Worm (Caenorhabditis elegans): ENCODE results near the gene selt-1.2.

Gene selt-1.2

ce11 chrV:10750630-10751029, 3.5 kb upstream of the selt-1.2 start, which contains the start of gene F28H7.3:
F28H7.3 (minus strand) TSS chrV:10750788.
- TF ChIP-seq snpc-1.2 (GFP tag; IDR thresholded peaks at IDR 0.05): no peak
- TF ChIP-seq lin-13 (GFP tag; optimal IDR thresholded peaks at IDR 0.05): no peak
- peak; percentile 46 for TF ChIP-seq mxl-3 (GFP tag; optimal IDR thresholded peaks at IDR 0.05)
- no peak for TF ChIP-seq daf-16 (GFP tag; optimal IDR thresholded peaks at IDR 0.05)
- peak; percentile 51 for TF ChIP-seq daf-16 (tag; optimal IDR thresholded peaks at IDR 0.05)
- TF ChIP-seq madf-9 (GFP tag; conservative IDR thresholded peaks at IDR 0.05): no peak
- TF ChIP-seq nhr-77 (tag; optimal IDR thresholded peaks at IDR 0.05): peak; percentile 49
- TF ChIP-seq hlh-11 (tag; optimal IDR thresholded peaks at IDR 0.05): peak; percentile 65
- peak; percentile 94 for TF ChIP-seq pqm-1 (tag; optimal IDR thresholded peaks at IDR 0.05)
- TF ChIP-seq lin-1 (GFP tag; IDR thresholded peaks at IDR 0.05): peak; percentile 61; the same call in 1 of the 2 replicates
- peak; percentile 73 for TF ChIP-seq nhr-28 (tag; optimal IDR thresholded peaks at IDR 0.05)
- TF ChIP-seq dve-1 (tag; optimal IDR thresholded peaks at IDR 0.05; ENCODE audit: insufficient read depth): peak; percentile 77
- TF ChIP-seq dmd-6 (GFP tag; IDR thresholded peaks at IDR 0.05): peak; percentile 97
- 0 out of 2 replicates have a peak, but pooled peaks have one; percentile 45 for TF ChIP-seq php-3 (GFP tag; IDR thresholded peaks at IDR 0.05)
- TF ChIP-seq ama-1 (optimal IDR thresholded peaks at IDR 0.05): no peak
- TF ChIP-seq tra-1 (GFP tag; IDR thresholded peaks at IDR 0.05): peak; percentile 45; the same call in 1 of the 2 replicates
- TF ChIP-seq nhr-48 (tag; optimal IDR thresholded peaks at IDR 0.05): peak; percentile 41
- TF ChIP-seq zip-2 (tag; optimal IDR thresholded peaks at IDR 0.05): no peak

ce11 chrV:10745034-10745433, 2.1 kb downstream of the selt-1.2 start, which contains the start of gene srj-21:
srj-21 (plus strand) TSS chrV:10745334.
- TF ChIP-seq hif-1 (tag; optimal IDR thresholded peaks at IDR 0.05) (no peak), lin-15B (tag; optimal IDR thresholded peaks at IDR 0.05) (no peak), spr-3 (GFP tag; optimal IDR thresholded peaks at IDR 0.05) (no peak), R02D3.7 (tag; optimal IDR thresholded peaks at IDR 0.05) (no peak)

ce11 chrV:10743649-10744048, 3.5 kb downstream of the selt-1.2 start, which contains the start of gene srj-22:
srj-22 (minus strand) TSS chrV:10743749.
- TF ChIP-seq ceh-44 (GFP tag; IDR thresholded peaks at IDR 0.05) (no peak), arid-1 (GFP tag; conservative IDR thresholded peaks at IDR 0.05) (no peak), ceh-20 (GFP tag; IDR thresholded peaks at IDR 0.05) (no peak), nhr-28 (tag; optimal IDR thresholded peaks at IDR 0.05) (no peak), T20F7.1 (GFP tag; optimal IDR thresholded peaks at IDR 0.05) (no peak), unc-39 (tag; optimal IDR thresholded peaks at IDR 0.05) (no peak), lin-29 (GFP tag; IDR thresholded peaks at IDR 0.05) (no peak)

DNA sequence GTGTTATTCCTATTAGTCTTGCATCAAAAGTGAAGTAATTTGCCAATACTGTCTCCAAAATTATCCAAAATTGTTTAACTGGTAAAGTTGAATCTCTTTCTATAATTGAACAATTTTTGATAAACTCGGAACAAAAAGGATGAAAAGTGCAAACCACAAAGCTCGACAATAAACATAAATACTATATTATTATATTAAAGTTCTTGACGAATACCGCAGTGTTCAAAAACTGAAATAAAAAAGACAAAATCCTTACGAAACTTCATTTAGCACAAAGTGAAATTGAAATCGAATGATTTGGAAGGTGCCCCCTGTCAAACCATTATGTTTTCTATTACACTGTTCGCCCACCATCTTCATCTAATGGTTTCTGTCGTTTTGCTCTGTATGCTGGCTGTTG, 5.8 kb downstream of the selt-1.2 start, which contains the start of gene ZC302.3:
Gene ZC302.3 (minus strand): TSS at position 101 of the 400 bp plus-strand sequence.
- TF ChIP-seq tra-1 (GFP tag; IDR thresholded peaks at IDR 0.05) (no peak), aly-2 (tag; optimal IDR thresholded peaks at IDR 0.05) (no peak), ztf-11 (tag; optimal IDR thresholded peaks at IDR 0.05) (no peak), nhr-6 (tag; optimal IDR thresholded peaks at IDR 0.05) (no peak), duxl-1 (tag; optimal IDR thresholded peaks at IDR 0.05; ENCODE audit: poor library complexity) (no peak), ces-1 (GFP tag; optimal IDR thresholded peaks at IDR 0.05) (no peak), egl-27 (tag; optimal IDR thresholded peaks at IDR 0.05) (no peak), Y48G9A.11 (GFP tag; IDR thresholded peaks at IDR 0.05) (no peak), ceh-20 (GFP tag; IDR thresholded peaks at IDR 0.05) (no peak), tag-97 (GFP tag; IDR thresholded peaks at IDR 0.05) (no peak), spr-3 (GFP tag; optimal IDR thresholded peaks at IDR 0.05) (no peak), lin-1 (GFP tag; IDR thresholded peaks at IDR 0.05) (no peak), rbr-2 (tag; optimal IDR thresholded peaks at IDR 0.05) (no peak), mxl-2 (GFP tag; conservative IDR thresholded peaks at IDR 0.05) (no peak), D1046.2 (GFP tag; IDR thresholded peaks at IDR 0.05) (no peak), Y75B8A.6 (GFP tag; IDR thresholded peaks at IDR 0.05) (no peak), nhr-237 (tag; optimal IDR thresholded peaks at IDR 0.05) (no peak), zag-1 (tag; optimal IDR thresholded peaks at IDR 0.05) (no peak), hlh-11 (tag; optimal IDR thresholded peaks at IDR 0.05) (no peak), nhr-28 (tag; optimal IDR thresholded peaks at IDR 0.05) (no peak)

All from whole organism, L4 larva.